Fruit fly (Drosophila melanogaster) whole organism, embryonic: ENCODE measurements around the gene CG31468.
A peak's percentile ranks its signal among the peaks of the same experiment; 100 is the strongest.

ENCODE experiments used
- ATbp ChIP-seq: fragments of 200-800 bp; sonication (Bioruptor generic); optimal IDR thresholded peaks from 2 replicates; lab custom pipeline; 2017; ENCODE audit warnings: missing biosample characterization, mild to moderate bottlenecking, missing genetic modification characterization, missing genetic modification reagents
- Asciz ChIP-seq: fragments of 200-800 bp; sonication (Bioruptor generic); optimal IDR thresholded peaks from 2 replicates; lab custom pipeline; 2017; ENCODE audit warnings: missing biosample characterization, mild to moderate bottlenecking, missing genetic modification characterization, missing genetic modification reagents
- Atf-2 ChIP-seq: fragments of 200-800 bp; sonication (Bioruptor generic); optimal IDR thresholded peaks from 2 replicates; lab custom pipeline; 2016; ENCODE audit warnings: missing biosample characterization, missing genetic modification characterization
- B-H2 ChIP-seq: fragments of 200-800 bp; sonication (Bioruptor generic); optimal IDR thresholded peaks from 2 replicates; lab custom pipeline; 2018; ENCODE audit warnings: missing biosample characterization, mild to moderate bottlenecking, missing genetic modification characterization
- CG10462 ChIP-seq: fragments of 200-800 bp; sonication (Bioruptor generic); optimal IDR thresholded peaks from 2 replicates; lab custom pipeline; 2016; ENCODE audit warnings: missing biosample characterization, missing genetic modification characterization
- CG11398 ChIP-seq: fragments of 200-800 bp; sonication (Bioruptor generic); optimal IDR thresholded peaks from 2 replicates; lab custom pipeline; 2016; ENCODE audit warnings: missing biosample characterization, missing genetic modification characterization
- CG11504 ChIP-seq: fragments of 200-800 bp; sonication (Bioruptor generic); optimal IDR thresholded peaks from 3 replicates; lab custom pipeline; 2019; ENCODE audit warnings: missing biosample characterization, mild to moderate bottlenecking, missing genetic modification characterization, moderate library complexity
- CG12769 ChIP-seq: fragments of 200-800 bp; sonication (Bioruptor generic); optimal IDR thresholded peaks from 2 replicates; lab custom pipeline; 2019; ENCODE audit warnings: missing biosample characterization, mild to moderate bottlenecking, missing genetic modification characterization, moderate library complexity
- CG14965 ChIP-seq: fragments of 200-800 bp; sonication (Bioruptor generic); optimal IDR thresholded peaks from 2 replicates; lab custom pipeline; 2016; ENCODE audit warnings: missing biosample characterization, missing genetic modification characterization, borderline replicate concordance
- CG15479 ChIP-seq: fragments of 200-800 bp; sonication (Bioruptor generic); optimal IDR thresholded peaks from 3 replicates; lab custom pipeline; 2019; ENCODE audit warnings: missing biosample characterization, mild to moderate bottlenecking, missing genetic modification characterization, moderate library complexity
- CG15601 ChIP-seq: fragments of 200-800 bp; sonication (Bioruptor generic); optimal IDR thresholded peaks from 3 replicates; lab custom pipeline; 2019; ENCODE audit warnings: missing biosample characterization, mild to moderate bottlenecking, missing genetic modification characterization, moderate library complexity
- CG16779 ChIP-seq: fragments of 200-800 bp; sonication (Bioruptor generic); IDR thresholded peaks from 2 replicates; pipeline ENCODE4 v1.3.6; 2022; ENCODE audit warnings: missing biosample characterization, missing genetic modification characterization
- CG16813 ChIP-seq: fragments of 200-800 bp; sonication (Bioruptor generic); IDR thresholded peaks from 3 replicates; pipeline ENCODE4 v1.3.6; 2022; ENCODE audit warnings: missing biosample characterization, missing genetic modification characterization; ENCODE audit not compliant: partially characterized antibody
- CG16863 ChIP-seq: fragments of 200-800 bp; sonication (Bioruptor generic); optimal IDR thresholded peaks from 3 replicates; lab custom pipeline; 2016; ENCODE audit warnings: missing biosample characterization, missing genetic modification characterization
- CG17385 ChIP-seq: fragments of 200-800 bp; sonication (Bioruptor generic); optimal IDR thresholded peaks from 3 replicates; lab custom pipeline; 2018; ENCODE audit warnings: missing biosample characterization, mild to moderate bottlenecking, missing genetic modification characterization
- CG17802 ChIP-seq: fragments of 200-800 bp; sonication (Bioruptor generic); optimal IDR thresholded peaks from 2 replicates; lab custom pipeline; 2018; ENCODE audit warnings: missing biosample characterization, mild to moderate bottlenecking, missing genetic modification characterization, moderate library complexity
- CG18011 ChIP-seq: fragments of 200-800 bp; sonication (Bioruptor generic); optimal IDR thresholded peaks from 2 replicates; lab custom pipeline; 2017; ENCODE audit warnings: missing biosample characterization, missing genetic modification characterization, mild to moderate bottlenecking, moderate library complexity, missing genotype
- CG2875 ChIP-seq: fragments of 200-800 bp; sonication (Bioruptor generic); optimal IDR thresholded peaks from 2 replicates; lab custom pipeline; 2017; ENCODE audit warnings: missing biosample characterization, mild to moderate bottlenecking, missing genetic modification characterization, missing genetic modification reagents
- CG30431 ChIP-seq: fragments of 200-800 bp; sonication (Bioruptor generic); optimal IDR thresholded peaks from 2 replicates; lab custom pipeline; 2017; ENCODE audit warnings: missing biosample characterization, missing genetic modification characterization
- CG3726 ChIP-seq: fragments of 200-800 bp; sonication (Bioruptor generic); IDR thresholded peaks from 3 replicates; pipeline ENCODE4, ENCODE4 v1.3.6; 2022; ENCODE audit warnings: missing biosample characterization, missing genetic modification characterization
- CG4360 ChIP-seq: fragments of 200-800 bp; sonication (Bioruptor generic); IDR thresholded peaks from 2 replicates; pipeline ENCODE4 v1.3.6; 2022; ENCODE audit warnings: missing biosample characterization, missing genetic modification characterization
- CG43689 ChIP-seq: fragments of 200-800 bp; sonication (Bioruptor generic); IDR thresholded peaks from 2 replicates; pipeline ENCODE4 v1.3.6; 2022; ENCODE audit warnings: missing biosample characterization, missing genetic modification characterization
- CG4404 ChIP-seq: fragments of 200-800 bp; sonication (Bioruptor generic); IDR thresholded peaks from 2 replicates; pipeline ENCODE4 v1.3.6; 2022; ENCODE audit warnings: missing biosample characterization, missing genetic modification characterization
- CG7963 ChIP-seq: fragments of 200-800 bp; sonication (Bioruptor generic); IDR thresholded peaks from 3 replicates; pipeline ENCODE4 v1.3.6; 2022; ENCODE audit warnings: missing biosample characterization, missing genetic modification characterization; ENCODE audit not compliant: partially characterized antibody
- CG9817 ChIP-seq: fragments of 200-800 bp; sonication (Bioruptor generic); optimal IDR thresholded peaks from 2 replicates; lab custom pipeline; 2018; ENCODE audit warnings: missing biosample characterization, mild to moderate bottlenecking, missing genetic modification characterization, moderate library complexity
- E2f2 ChIP-seq: fragments of 200-800 bp; sonication (Bioruptor generic); IDR thresholded peaks from 2 replicates; pipeline ENCODE4 v1.3.6; 2022; ENCODE audit warnings: missing biosample characterization, missing genetic modification characterization
- Hr39 ChIP-seq: fragments of >200 bp; optimal IDR thresholded peaks from 2 replicates; lab custom pipeline; 2017
- Hsf ChIP-seq: fragments of 200-800 bp; sonication (Bioruptor generic); optimal IDR thresholded peaks from 3 replicates; lab custom pipeline; 2016; ENCODE audit warnings: missing biosample characterization, missing genetic modification characterization
- Lhr ChIP-seq: fragments of 200-800 bp; sonication (Bioruptor generic); optimal IDR thresholded peaks from 3 replicates; lab custom pipeline; 2017; ENCODE audit warnings: mild to moderate bottlenecking, missing biosample characterization, missing genetic modification reagents, missing genetic modification characterization
- Oli ChIP-seq: fragments of 200-800 bp; sonication (Bioruptor generic); optimal IDR thresholded peaks from 2 replicates; lab custom pipeline; 2018; ENCODE audit warnings: missing biosample characterization, mild to moderate bottlenecking, missing genetic modification characterization, moderate library complexity
- Scr ChIP-seq: fragments of 200-800 bp; sonication (Bioruptor generic); IDR thresholded peaks from 2 replicates; pipeline ENCODE4 v1.3.6; 2022; ENCODE audit warnings: missing biosample characterization, missing genetic modification characterization; ENCODE audit not compliant: partially characterized antibody
- Sox100B ChIP-seq: fragments of 200-800 bp; sonication (Bioruptor generic); optimal IDR thresholded peaks from 3 replicates; lab custom pipeline; 2018; ENCODE audit warnings: missing biosample characterization, mild to moderate bottlenecking, missing genetic modification characterization
- Vsx1 ChIP-seq: fragments of 200-800 bp; sonication (Bioruptor generic); optimal IDR thresholded peaks from 2 replicates; lab custom pipeline; 2017; ENCODE audit warnings: missing biosample characterization, mild to moderate bottlenecking, missing genetic modification characterization, missing genetic modification reagents
- bab2 ChIP-seq: fragments of 200-800 bp; sonication (Bioruptor generic); optimal IDR thresholded peaks from 2 replicates; lab custom pipeline; 2016; ENCODE audit warnings: missing biosample characterization, missing genetic modification characterization
- cato ChIP-seq: fragments of 200-800 bp; sonication (Bioruptor generic); optimal IDR thresholded peaks from 2 replicates; lab custom pipeline; 2016; ENCODE audit warnings: missing biosample characterization, missing genetic modification characterization, borderline replicate concordance
- chm ChIP-seq: fragments of 200-800 bp; sonication (Bioruptor generic); IDR thresholded peaks from 2 replicates; pipeline ENCODE4 v1.3.6; 2022; ENCODE audit warnings: missing biosample characterization, missing genetic modification characterization
- crol ChIP-seq: fragments of 200-800 bp; sonication (Bioruptor generic); IDR thresholded peaks from 2 replicates; pipeline ENCODE4 v1.3.6; 2022; ENCODE audit warnings: missing biosample characterization, missing genetic modification characterization
- dysf ChIP-seq: fragments of 200-800 bp; sonication (Bioruptor generic); IDR thresholded peaks from 3 replicates; pipeline ENCODE4 v1.3.6; 2022; ENCODE audit warnings: missing biosample characterization, missing genetic modification characterization
- eve ChIP-seq, 2 experiments: fragments of >200 bp; optimal IDR thresholded peaks; 2 replicates each; lab custom pipeline; 2017; ENCODE audit warnings: missing biosample characterization in 2 of 2, missing genetic modification characterization in 2 of 2
- gce ChIP-seq: fragments of 200-800 bp; sonication (Bioruptor generic); IDR thresholded peaks from 3 replicates; pipeline ENCODE4 v1.3.6; 2022; ENCODE audit warnings: missing biosample characterization, missing genetic modification characterization
- gcm2 ChIP-seq: fragments of 200-800 bp; sonication (Bioruptor generic); optimal IDR thresholded peaks from 2 replicates; lab custom pipeline; 2016; ENCODE audit warnings: missing biosample characterization, missing genetic modification characterization
- gem ChIP-seq: fragments of 200-800 bp; sonication (Bioruptor generic); optimal IDR thresholded peaks from 2 replicates; lab custom pipeline; 2019; ENCODE audit warnings: missing biosample characterization, mild to moderate bottlenecking, missing genetic modification characterization, moderate library complexity
- grau ChIP-seq: fragments of 200-800 bp; optimal IDR thresholded peaks from 3 replicates; lab custom pipeline; 2019; ENCODE audit warnings: missing biosample characterization, mild to moderate bottlenecking, missing genetic modification characterization, moderate library complexity
- nerfin-1 ChIP-seq: fragments of 200-800 bp; sonication (Bioruptor generic); optimal IDR thresholded peaks from 3 replicates; lab custom pipeline; 2019; ENCODE audit warnings: missing biosample characterization, mild to moderate bottlenecking, missing genetic modification characterization, moderate library complexity
- run ChIP-seq: fragments of 200-800 bp; sonication (Bioruptor generic); optimal IDR thresholded peaks from 3 replicates; lab custom pipeline; 2018; ENCODE audit warnings: missing biosample characterization, mild to moderate bottlenecking, missing genetic modification characterization
- salm ChIP-seq: fragments of 200-800 bp; sonication (Bioruptor generic); optimal IDR thresholded peaks from 2 replicates; lab custom pipeline; 2018; ENCODE audit warnings: missing biosample characterization, mild to moderate bottlenecking, missing genetic modification characterization
- sens-2 ChIP-seq: fragments of 200-800 bp; sonication (Bioruptor generic); IDR thresholded peaks from 2 replicates; pipeline ENCODE4 v1.3.6; 2022; ENCODE audit warnings: missing biosample characterization, missing genetic modification characterization
- sug ChIP-seq: fragments of 200-800 bp; optimal IDR thresholded peaks from 2 replicates; lab custom pipeline; 2019; ENCODE audit warnings: missing biosample characterization, mild to moderate bottlenecking, missing genetic modification characterization, moderate library complexity
- trem ChIP-seq: fragments of 200-800 bp; optimal IDR thresholded peaks from 3 replicates; lab custom pipeline; 2019; ENCODE audit warnings: missing biosample characterization, mild to moderate bottlenecking, missing genetic modification characterization, moderate library complexity
- tx ChIP-seq: fragments of 200-800 bp; sonication (Bioruptor generic); optimal IDR thresholded peaks from 2 replicates; lab custom pipeline; 2016; ENCODE audit warnings: missing biosample characterization, missing genetic modification characterization

Gene CG31468

DNA sequence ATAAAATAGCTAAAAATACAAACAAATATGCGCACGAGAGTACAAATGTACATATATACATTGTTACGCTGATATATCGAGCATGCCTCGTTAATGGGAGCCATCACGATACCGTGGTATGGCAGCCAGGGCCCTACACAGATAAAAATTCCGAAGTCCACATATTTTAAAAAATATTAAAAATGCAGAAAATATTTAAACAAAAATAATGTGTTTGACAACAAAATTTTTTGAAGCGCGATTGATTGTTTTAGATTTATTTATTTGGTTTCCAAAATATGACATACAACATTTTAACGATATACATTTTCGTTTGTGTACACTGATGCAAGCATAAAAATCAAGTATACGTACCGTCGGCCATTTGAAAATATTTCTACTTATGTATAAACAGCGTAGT lies 26.6 kb upstream of the CG31468 start (continued):
- peak; percentile 39 for TF ChIP-seq salm (tag; lab: Kevin White, UChicago)
- peak; percentile 76 for TF ChIP-seq Oli
- no peak for TF ChIP-seq CG16813 (GFP tag; lab: Robert Waterston, UW)
- TF ChIP-seq trem, result peak; percentile 1
- peak; percentile 57 for TF ChIP-seq CG4404 (GFP tag; lab: Robert Waterston, UW)
- 0 out of 2 replicates have a peak, but pooled peaks have one; percentile 64 for TF ChIP-seq CG16779
- no peak for TF ChIP-seq crol (GFP tag; lab: Robert Waterston, UW)
- TF ChIP-seq CG43689 (GFP tag; lab: Robert Waterston, UW), result peak; percentile 40; the same call in 1 of the 2 replicates
- TF ChIP-seq grau (tag; lab: Kevin White, UChicago), result peak; percentile 87
- TF ChIP-seq Lhr, result no peak
- peak; percentile 87 for TF ChIP-seq dysf (GFP tag; lab: Robert Waterston, UW)
- peak; percentile 49 for TF ChIP-seq CG10462
- TF ChIP-seq E2f2, result peak; percentile 56; the same call in 1 of the 2 replicates
- TF ChIP-seq Atf-2 (GFP tag; lab: Kevin White, UChicago), result peak; percentile 29
- peak; percentile 50 for TF ChIP-seq CG16863
- TF ChIP-seq gce (GFP tag; lab: Robert Waterston, UW), result no peak
- TF ChIP-seq ATbp (GFP tag; lab: Kevin White, UChicago), result peak; percentile 46
- peak; percentile 72 for TF ChIP-seq CG18011 (GFP tag; lab: Kevin White, UChicago)
- TF ChIP-seq Scr (GFP tag; lab: Robert Waterston, UW), result no peak
- TF ChIP-seq bab2 (GFP tag; lab: Kevin White, UChicago), result peak; percentile 80
- peak; percentile 23 for TF ChIP-seq cato (GFP tag; lab: Kevin White, UChicago)
- no peak for TF ChIP-seq Hr39 (lab: Kevin White, UChicago)
- TF ChIP-seq gcm2 (GFP tag; lab: Kevin White, UChicago), result peak; percentile 54
- peak; percentile 83 for TF ChIP-seq CG11504 (tag; lab: Kevin White, UChicago)
- peak; percentile 72 for TF ChIP-seq Asciz (GFP tag; lab: Kevin White, UChicago)
- peak; percentile 60 for TF ChIP-seq run (tag; lab: Kevin White, UChicago)
- TF ChIP-seq Vsx1 (GFP tag; lab: Kevin White, UChicago), result peak; percentile 35
- TF ChIP-seq eve (GFP tag; optimal IDR thresholded peaks at IDR 0.05; lab: Kevin White, UChicago), result peak in 1 of 2 experiments; percentile 11
- no peak for TF ChIP-seq CG14965 (GFP tag; lab: Kevin White, UChicago)
- no peak for TF ChIP-seq CG2875 (GFP tag; lab: Kevin White, UChicago)
- TF ChIP-seq chm (GFP tag; lab: Robert Waterston, UW), result peak; percentile 70; the same call in 1 of the 2 replicates
- no peak for TF ChIP-seq nerfin-1
- TF ChIP-seq Sox100B (GFP tag; lab: Kevin White, UChicago), result peak; percentile 62
- peak; percentile 64 for TF ChIP-seq tx (GFP tag; lab: Kevin White, UChicago)
- TF ChIP-seq sug (tag; lab: Kevin White, UChicago), result peak; percentile 13
- TF ChIP-seq sens-2 (GFP tag; lab: Robert Waterston, UW), result no peak
- TF ChIP-seq CG30431, result peak; percentile 29
- TF ChIP-seq CG15479 (GFP tag; lab: Kevin White, UChicago), result no peak
- peak; percentile 57 for TF ChIP-seq B-H2 (GFP tag; lab: Kevin White, UChicago)
- peak; percentile 5 for TF ChIP-seq CG17802 (tag; lab: Kevin White, UChicago)
- peak; percentile 82 for TF ChIP-seq CG12769 (tag; lab: Kevin White, UChicago)
- peak; percentile 69 for TF ChIP-seq CG9817 (tag; lab: Kevin White, UChicago)
- peak; percentile 88 for TF ChIP-seq gem (tag; lab: Kevin White, UChicago)
- TF ChIP-seq CG3726, result no peak
- TF ChIP-seq CG11398 (GFP tag; lab: Kevin White, UChicago), result peak; percentile 3
- peak; percentile 74 for TF ChIP-seq Hsf
- peak; percentile 72 for TF ChIP-seq CG17385 (GFP tag; lab: Kevin White, UChicago)
- no peak for TF ChIP-seq CG15601 (tag; lab: Kevin White, UChicago)
- TF ChIP-seq CG4360 (GFP tag; lab: Robert Waterston, UW), result peak; percentile 14; the same call in 1 of the 2 replicates
- TF ChIP-seq CG7963 (GFP tag; lab: Robert Waterston, UW), result no peak
